Worm (Caenorhabditis elegans) whole organism, young adult: ENCODE results near the gene Y43B11AL.1.
A peak's percentile ranks its signal among the peaks of the same experiment; 100 is the strongest.

Experiments used
- B0035.1 ChIP-seq: sonication (generic microtip); optimal IDR thresholded peaks from 2 replicates; lab custom pipeline; 2016; ENCODE audit warnings: missing genetic modification characterization, mild to moderate bottlenecking, missing compliant biosample characterization, missing genotype, missing genetic modification reagents
- B0261.1 ChIP-seq: sonication (generic microtip); optimal IDR thresholded peaks from 2 replicates; lab custom pipeline; 2016; ENCODE audit warnings: mild to moderate bottlenecking, missing genetic modification characterization, moderate library complexity, missing compliant biosample characterization
- C17E4.6 ChIP-seq: fragments of 200-800 bp; sonication (Bioruptor generic); IDR thresholded peaks from 2 replicates; pipeline ENCODE4 v1.3.6; 2022; ENCODE audit warnings: missing genetic modification reagents, missing genetic modification characterization, missing compliant biosample characterization
- F22D6.2 ChIP-seq: sonication (generic microtip); optimal IDR thresholded peaks from 2 replicates; lab custom pipeline; 2016; ENCODE audit warnings: mild to moderate bottlenecking, missing genetic modification characterization, missing compliant biosample characterization
- F49E8.2 ChIP-seq: sonication (generic microtip); optimal IDR thresholded peaks from 3 replicates; lab custom pipeline; 2017; ENCODE audit warnings: missing genetic modification characterization, mild to moderate bottlenecking, missing compliant biosample characterization, antibody characterized with exemption, moderate library complexity; ENCODE audit not compliant: insufficient read depth
- F57C9.4 ChIP-seq: sonication (generic microtip); optimal IDR thresholded peaks from 2 replicates; lab custom pipeline; 2017; ENCODE audit warnings: mild to moderate bottlenecking, missing genetic modification characterization, missing compliant biosample characterization
- K11D2.4 ChIP-seq: fragments of 200-800 bp; sonication (Bioruptor generic); IDR thresholded peaks from 2 replicates; pipeline ENCODE4 v1.3.6; 2022; ENCODE audit warnings: missing genetic modification reagents, missing genetic modification characterization, missing compliant biosample characterization
- T07F8.4 ChIP-seq: sonication (generic microtip); optimal IDR thresholded peaks from 2 replicates; lab custom pipeline; 2016; ENCODE audit warnings: mild to moderate bottlenecking, missing genetic modification characterization, moderate library complexity, missing compliant biosample characterization
- Y53G8AR.9 ChIP-seq: fragments of 200-800 bp; sonication (Bioruptor generic); conservative IDR thresholded peaks from 2 replicates; pipeline ENCODE4 v1.3.6; 2022; ENCODE audit warnings: missing genetic modification reagents, missing genetic modification characterization, missing compliant biosample characterization
- Y67H2A.10 ChIP-seq: fragments of 200-800 bp; sonication (Bioruptor generic); conservative IDR thresholded peaks from 2 replicates; pipeline ENCODE4 v1.3.6; 2022; ENCODE audit warnings: missing genetic modification reagents, missing genetic modification characterization, missing compliant biosample characterization
- ZK185.1 ChIP-seq: sonication (generic microtip); optimal IDR thresholded peaks from 2 replicates; lab custom pipeline; 2016; ENCODE audit warnings: mild to moderate bottlenecking, missing genetic modification characterization, missing compliant biosample characterization; ENCODE audit not compliant: poor library complexity, severe bottlenecking
- ama-1 ChIP-seq, 3 experiments: fragments of 150-350 bp in 1 of 3; sonication (generic microtip) in 2 of 3; optimal IDR thresholded peaks; 2 replicates each; lab custom pipeline; 2014 to 2018; ENCODE audit warnings: missing biosample characterization in 2 of 3, missing genetic modification characterization in 2 of 3, missing genetic modification reagents in 2 of 3
- atf-7 ChIP-seq: sonication (generic microtip); optimal IDR thresholded peaks from 2 replicates; lab custom pipeline; 2017; ENCODE audit warnings: mild to moderate bottlenecking, missing genetic modification characterization, missing compliant biosample characterization
- athp-1 ChIP-seq: sonication (generic microtip); optimal IDR thresholded peaks from 2 replicates; lab custom pipeline; 2017; ENCODE audit warnings: mild to moderate bottlenecking, missing genetic modification characterization, missing compliant biosample characterization
- bed-1 ChIP-seq: fragments of 200-800 bp; sonication (Bioruptor generic); IDR thresholded peaks from 2 replicates; pipeline ENCODE4 v1.3.6; 2022; ENCODE audit warnings: missing genetic modification reagents, missing genetic modification characterization, missing compliant biosample characterization
- ceh-27 ChIP-seq: fragments of 200-800 bp; sonication (Bioruptor generic); optimal IDR thresholded peaks from 2 replicates; lab custom pipeline; 2018; ENCODE audit warnings: mild to moderate bottlenecking, missing genetic modification characterization, moderate library complexity, missing compliant biosample characterization
- ceh-40 ChIP-seq: fragments of 200-800 bp; sonication (Bioruptor generic); IDR thresholded peaks from 2 replicates; pipeline ENCODE4 v1.3.6; 2022; ENCODE audit warnings: missing genetic modification characterization, missing compliant biosample characterization
- ceh-91 ChIP-seq: fragments of 200-800 bp; sonication (Bioruptor generic); IDR thresholded peaks from 2 replicates; pipeline ENCODE4 v1.3.6; 2022; ENCODE audit warnings: missing genetic modification reagents, missing genetic modification characterization, missing compliant biosample characterization
- chd-7 ChIP-seq: sonication (generic microtip); optimal IDR thresholded peaks from 2 replicates; lab custom pipeline; 2016; ENCODE audit warnings: mild to moderate bottlenecking, missing genetic modification characterization, moderate library complexity, missing compliant biosample characterization
- dox-1 ChIP-seq: fragments of 200-800 bp; sonication (Bioruptor generic); IDR thresholded peaks from 2 replicates; pipeline ENCODE4 v1.3.6; 2022; ENCODE audit warnings: missing genetic modification reagents, missing genetic modification characterization, missing compliant biosample characterization
- dpff-1 ChIP-seq: sonication (generic microtip); optimal IDR thresholded peaks from 2 replicates; lab custom pipeline; 2017; ENCODE audit warnings: mild to moderate bottlenecking, missing genetic modification characterization, missing compliant biosample characterization
- efl-1 ChIP-seq: fragments of 150-350 bp; optimal IDR thresholded peaks from 2 replicates; lab custom pipeline; 2014; ENCODE audit warnings: missing biosample characterization, missing genetic modification reagents, missing genetic modification characterization
- gei-17 ChIP-seq: fragments of 200-800 bp; sonication (Bioruptor generic); optimal IDR thresholded peaks from 2 replicates; lab custom pipeline; 2018; ENCODE audit warnings: mild to moderate bottlenecking, missing genetic modification characterization, missing compliant biosample characterization
- him-1 ChIP-seq: sonication (generic microtip); optimal IDR thresholded peaks from 2 replicates; lab custom pipeline; 2016; ENCODE audit warnings: missing genotype, missing genetic modification reagents, missing genetic modification characterization, missing compliant biosample characterization
- hlh-12 ChIP-seq: sonication (generic microtip); optimal IDR thresholded peaks from 2 replicates; lab custom pipeline; 2016; ENCODE audit warnings: missing genetic modification characterization, missing compliant biosample characterization
- hmg-1.2 ChIP-seq: fragments of 200-800 bp; sonication (Bioruptor generic); IDR thresholded peaks from 2 replicates; pipeline ENCODE4 v1.3.6; 2022; ENCODE audit warnings: missing genetic modification reagents, missing genetic modification characterization, missing compliant biosample characterization
- lag-1 ChIP-seq: fragments of 200-800 bp; sonication (Bioruptor generic); IDR thresholded peaks from 2 replicates; pipeline ENCODE4 v1.3.6; 2022; ENCODE audit warnings: missing genetic modification reagents, missing genetic modification characterization, missing compliant biosample characterization
- lin-26 ChIP-seq: fragments of 200-800 bp; sonication (Bioruptor generic); IDR thresholded peaks from 2 replicates; pipeline ENCODE4 v1.3.6; 2022; ENCODE audit warnings: missing genetic modification reagents, missing genetic modification characterization, missing compliant biosample characterization
- lin-40 ChIP-seq: sonication (generic microtip); optimal IDR thresholded peaks from 2 replicates; lab custom pipeline; 2016; ENCODE audit warnings: missing genetic modification characterization, mild to moderate bottlenecking, missing compliant biosample characterization, missing genotype, missing genetic modification reagents
- lin-54 ChIP-seq: fragments of 200-800 bp; sonication (Bioruptor generic); optimal IDR thresholded peaks from 2 replicates; lab custom pipeline; 2018; ENCODE audit warnings: mild to moderate bottlenecking, missing genetic modification characterization, missing compliant biosample characterization
- lsl-1 ChIP-seq: fragments of 200-800 bp; sonication (Bioruptor generic); optimal IDR thresholded peaks from 2 replicates; lab custom pipeline; 2018; ENCODE audit warnings: mild to moderate bottlenecking, missing genetic modification characterization, moderate library complexity, missing compliant biosample characterization
- madf-10 ChIP-seq: sonication (generic microtip); optimal IDR thresholded peaks from 2 replicates; lab custom pipeline; 2016; ENCODE audit warnings: mild to moderate bottlenecking, missing genetic modification characterization, missing compliant biosample characterization
- madf-3 ChIP-seq: fragments of 200-800 bp; sonication (Bioruptor generic); IDR thresholded peaks from 2 replicates; pipeline ENCODE4 v1.3.6; 2022; ENCODE audit warnings: missing genetic modification reagents, missing genetic modification characterization, missing compliant biosample characterization
- mcd-1 ChIP-seq: fragments of 200-800 bp; sonication (Bioruptor generic); IDR thresholded peaks from 2 replicates; pipeline ENCODE4 v1.3.6; 2022; ENCODE audit warnings: missing genetic modification reagents, missing genetic modification characterization, missing compliant biosample characterization
- mel-28 ChIP-seq: sonication (generic microtip); optimal IDR thresholded peaks from 2 replicates; lab custom pipeline; 2016; ENCODE audit warnings: borderline replicate concordance, mild to moderate bottlenecking, missing genetic modification characterization, missing compliant biosample characterization
- mes-4 ChIP-seq: sonication (generic microtip); optimal IDR thresholded peaks from 2 replicates; lab custom pipeline; 2016; ENCODE audit warnings: missing genotype, missing genetic modification characterization, missing compliant biosample characterization
- mxl-1 ChIP-seq: sonication (generic microtip); optimal IDR thresholded peaks from 2 replicates; lab custom pipeline; 2016; ENCODE audit warnings: missing genetic modification characterization, missing compliant biosample characterization
- nhr-179 ChIP-seq: sonication (generic microtip); optimal IDR thresholded peaks from 2 replicates; lab custom pipeline; 2016; ENCODE audit warnings: mild to moderate bottlenecking, missing genetic modification characterization, missing compliant biosample characterization
- nhr-90 ChIP-seq: sonication (generic microtip); optimal IDR thresholded peaks from 2 replicates; lab custom pipeline; 2016; ENCODE audit warnings: missing genotype, mild to moderate bottlenecking, missing genetic modification characterization, missing compliant biosample characterization
- snpc-3.4 ChIP-seq: sonication (generic microtip); optimal IDR thresholded peaks from 2 replicates; lab custom pipeline; 2017; ENCODE audit warnings: missing genetic modification characterization, mild to moderate bottlenecking, missing compliant biosample characterization, antibody characterized with exemption, moderate library complexity, missing genotype, missing genetic modification reagents
- snpc-4 ChIP-seq, 5 experiments: fragments of 150-350 bp in 1 of 5; sonication (generic microtip) in 4 of 5; optimal IDR thresholded peaks; 2 replicates each; lab custom pipeline; 2014 to 2018; ENCODE audit warnings: missing genetic modification characterization in 5 of 5, missing biosample characterization in 3 of 5, antibody characterized with exemption in 2 of 5, mild to moderate bottlenecking in 2 of 5, missing compliant biosample characterization in 2 of 5, missing genotype in 2 of 5, moderate library complexity in 2 of 5, missing genetic modification reagents in 1 of 5
- somi-1 ChIP-seq: fragments of 200-800 bp; sonication (Bioruptor generic); optimal IDR thresholded peaks from 2 replicates; lab custom pipeline; 2018; ENCODE audit warnings: mild to moderate bottlenecking, missing genetic modification characterization, missing compliant biosample characterization
- unc-130 ChIP-seq: sonication (generic microtip); optimal IDR thresholded peaks from 2 replicates; lab custom pipeline; 2016; ENCODE audit warnings: missing genetic modification reagents, missing genetic modification characterization, missing compliant biosample characterization
- xnd-1 ChIP-seq: sonication (generic microtip); optimal IDR thresholded peaks from 2 replicates; lab custom pipeline; 2016; ENCODE audit warnings: missing genotype, missing genetic modification reagents, missing genetic modification characterization, missing compliant biosample characterization
- zfh-2 ChIP-seq: fragments of 200-800 bp; sonication (Bioruptor generic); conservative IDR thresholded peaks from 2 replicates; pipeline ENCODE4 v1.3.6; 2022; ENCODE audit warnings: missing genetic modification reagents, missing genetic modification characterization, missing compliant biosample characterization
- ztf-25 ChIP-seq: fragments of 200-800 bp; sonication (Bioruptor generic); IDR thresholded peaks from 2 replicates; pipeline ENCODE4 v1.3.6; 2022; ENCODE audit warnings: missing genetic modification reagents, missing genetic modification characterization, missing compliant biosample characterization
- ztf-28 ChIP-seq: fragments of 200-800 bp; sonication (Bioruptor generic); IDR thresholded peaks from 2 replicates; pipeline ENCODE4 v1.3.6; 2022; ENCODE audit warnings: missing genetic modification reagents, missing genetic modification characterization, missing compliant biosample characterization
- ztf-6 ChIP-seq: fragments of 200-800 bp; sonication (Bioruptor generic); IDR thresholded peaks from 2 replicates; pipeline ENCODE4 v1.3.6; 2022; ENCODE audit warnings: missing genetic modification reagents, missing genetic modification characterization, missing compliant biosample characterization

The Y43B11AL.1 gene

ce11 chrIV:7043430-7043829 lies 21.7 kb upstream of the Y43B11AL.1 start (continued):
- no peak for TF ChIP-seq Y67H2A.10 (GFP tag; lab: Robert Waterston, UW)
- TF ChIP-seq C17E4.6, result peak; percentile 57; the same call in 1 of the 2 replicates
- TF ChIP-seq ztf-6 (GFP tag; lab: Robert Waterston, UW), result no peak
- no peak for TF ChIP-seq K11D2.4
- no peak for TF ChIP-seq madf-10
- peak; percentile 72 for TF ChIP-seq chd-7
- TF ChIP-seq efl-1 (GFP tag; lab: Kevin White, UChicago), result peak; percentile 34
- 0 out of 2 replicates have a peak, but pooled peaks have one; percentile 13 for TF ChIP-seq ceh-91 (GFP tag; lab: Robert Waterston, UW)
- TF ChIP-seq nhr-90 (tag; lab: Kevin White, UChicago), result no peak
- TF ChIP-seq ceh-27, result no peak
- no peak for TF ChIP-seq ama-1 (optimal IDR thresholded peaks at IDR 0.05; lab: Kevin White, UChicago)
- peak; percentile 39 to 80 for TF ChIP-seq ama-1 (GFP tag; optimal IDR thresholded peaks at IDR 0.05; lab: Kevin White, UChicago)
- no peak for TF ChIP-seq mcd-1
- peak; percentile 94 for TF ChIP-seq Y53G8AR.9 (GFP tag; lab: Robert Waterston, UW)
- TF ChIP-seq T07F8.4, result no peak
- peak; percentile 92 for TF ChIP-seq unc-130 (GFP tag; lab: Kevin White, UChicago)
- TF ChIP-seq F49E8.2 (tag; lab: Kevin White, UChicago), result peak; percentile 87
- TF ChIP-seq ztf-25 (GFP tag; lab: Robert Waterston, UW), result 0 out of 2 replicates have a peak, but pooled peaks have one; percentile 28
- peak; percentile 39; the same call in 1 of the 2 replicates for TF ChIP-seq hmg-1.2 (GFP tag; lab: Robert Waterston, UW)
- peak; percentile 69; the same call in 1 of the 2 replicates for TF ChIP-seq madf-3
- TF ChIP-seq ZK185.1 (tag; lab: Kevin White, UChicago), result no peak
- no peak for TF ChIP-seq lag-1 (GFP tag; lab: Robert Waterston, UW)
- no peak for TF ChIP-seq F22D6.2
- no peak for TF ChIP-seq B0035.1
- TF ChIP-seq B0261.1 (tag; lab: Kevin White, UChicago), result peak; percentile 6
- TF ChIP-seq zfh-2, result no peak
- peak; percentile 85 for TF ChIP-seq snpc-3.4 (tag; lab: Kevin White, UChicago)
- TF ChIP-seq lin-54, result peak; percentile 74
- no peak for TF ChIP-seq dox-1 (GFP tag; lab: Robert Waterston, UW)
- TF ChIP-seq mxl-1 (tag; lab: Kevin White, UChicago), result no peak
- 0 out of 2 replicates have a peak, but pooled peaks have one; percentile 72 for TF ChIP-seq bed-1
- TF ChIP-seq nhr-179 (tag; lab: Kevin White, UChicago), result no peak
- TF ChIP-seq somi-1, result no peak
- TF ChIP-seq lin-40, result no peak
- TF ChIP-seq xnd-1 (tag; lab: Kevin White, UChicago), result peak; percentile 62
- no peak for TF ChIP-seq mel-28 (tag; lab: Kevin White, UChicago)
- peak; percentile 38 for TF ChIP-seq him-1 (tag; lab: Kevin White, UChicago)
- no peak for TF ChIP-seq ceh-40
- peak; percentile 3 for TF ChIP-seq F57C9.4 (tag; lab: Kevin White, UChicago)

ce11 chrIV:7044552-7045139 lies 20.5 kb upstream of the Y43B11AL.1 start, which contains the start of gene tin-9.1:
TSS of gene tin-9.1 (minus strand) at chrIV:7044602.
- TF ChIP-seq hlh-12 (no peak), lsl-1 (peak; percentile 57), atf-7 (tag; lab: Kevin White, UChicago) (no peak), bed-1 (no peak), dox-1 (GFP tag; lab: Robert Waterston, UW) (peak; percentile 44; the same call in 1 of the 2 replicates), lin-40 (peak; percentile 67), dpff-1 (tag; lab: Kevin White, UChicago) (no peak), gei-17 (GFP tag; lab: Kevin White, UChicago) (no peak), mes-4 (tag; lab: Kevin White, UChicago) (no peak), athp-1 (tag; lab: Kevin White, UChicago) (no peak), lin-26 (no peak), mcd-1 (peak; percentile 68), snpc-4 (GFP tag; optimal IDR thresholded peaks at IDR 0.05; lab: Kevin White, UChicago) (peak; percentile 17), snpc-4 (tag; optimal IDR thresholded peaks at IDR 0.05; lab: Kevin White, UChicago) (peak in 3 of 4 experiments; percentile 29 to 68 (median 49)), ztf-28 (GFP tag; lab: Robert Waterston, UW) (no peak), nhr-90 (tag; lab: Kevin White, UChicago) (no peak), efl-1 (GFP tag; lab: Kevin White, UChicago) (peak; percentile 36)
